Worm (Caenorhabditis elegans): ENCODE data around the gene nhr-126.

nhr-126 gene

ce11 chrV:2226903-2227302 is 2.0 kb upstream of the nhr-126 start, which contains the start of gene nhr-18:
nhr-18 (plus strand) TSS chrV:2227203.
- no peak for TF ChIP-seq ztf-11 (tag; optimal IDR thresholded peaks at IDR 0.05)
- TF ChIP-seq cnd-1 (tag; optimal IDR thresholded peaks at IDR 0.05), result no peak
- TF ChIP-seq mep-1 (tag; optimal IDR thresholded peaks at IDR 0.05), result no peak
- TF ChIP-seq tbx-8 (GFP tag; optimal IDR thresholded peaks at IDR 0.05), result no peak
- no peak for TF ChIP-seq blmp-1 (tag; optimal IDR thresholded peaks at IDR 0.05)
- TF ChIP-seq zip-8 (tag; optimal IDR thresholded peaks at IDR 0.05), result no peak
- TF ChIP-seq pha-4 (tag; optimal IDR thresholded peaks at IDR 0.05), result no peak
- TF ChIP-seq mab-5 (tag; optimal IDR thresholded peaks at IDR 0.05), result no peak
- TF ChIP-seq nhr-237 (tag; optimal IDR thresholded peaks at IDR 0.05), result no peak
- TF ChIP-seq sem-2 (GFP tag; optimal IDR thresholded peaks at IDR 0.05), result no peak
- no peak for TF ChIP-seq nhr-76 (tag; optimal IDR thresholded peaks at IDR 0.05)
- TF ChIP-seq drap-1 (GFP tag; optimal IDR thresholded peaks at IDR 0.05), result no peak
- no peak for TF ChIP-seq nhr-2 (tag; optimal IDR thresholded peaks at IDR 0.05)
- no peak for TF ChIP-seq snpc-4 (tag; optimal IDR thresholded peaks at IDR 0.05)
- no peak for TF ChIP-seq sptf-1 (tag; optimal IDR thresholded peaks at IDR 0.05)
- TF ChIP-seq elt-3 (tag; optimal IDR thresholded peaks at IDR 0.05), result no peak
- TF ChIP-seq lin-32 (GFP tag; optimal IDR thresholded peaks at IDR 0.05), result no peak

DNA sequence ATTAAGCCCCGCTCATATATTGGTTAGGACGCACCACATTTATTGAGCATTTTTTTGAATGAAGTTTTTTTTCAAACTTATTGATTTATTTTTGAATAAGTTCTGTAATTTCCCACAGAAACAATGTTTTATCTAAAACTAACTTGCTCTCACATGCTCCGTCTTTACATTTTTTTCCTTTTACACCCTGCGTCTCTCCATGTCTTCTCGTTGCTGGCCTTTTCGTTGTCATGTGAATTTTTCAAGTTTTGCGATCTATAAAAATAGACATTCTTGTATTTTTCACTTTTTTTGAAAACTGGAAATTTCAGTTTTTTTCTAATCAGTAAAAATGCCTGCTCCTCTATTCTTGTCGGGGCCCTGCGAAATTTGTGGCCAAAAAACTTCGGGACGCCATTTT is 2.0 kb downstream of the nhr-126 start, which contains the start of gene nhr-134:
TSS of gene nhr-134 (plus strand) at position 312 of the 400 bp plus-strand sequence.
- TF ChIP-seq sptf-1 (tag; optimal IDR thresholded peaks at IDR 0.05) (no peak), mep-1 (tag; optimal IDR thresholded peaks at IDR 0.05) (no peak), snpc-4 (tag; optimal IDR thresholded peaks at IDR 0.05) (no peak), ztf-11 (tag; optimal IDR thresholded peaks at IDR 0.05) (no peak), nhr-76 (tag; optimal IDR thresholded peaks at IDR 0.05) (no peak), lin-32 (GFP tag; optimal IDR thresholded peaks at IDR 0.05) (no peak), unc-39 (tag; optimal IDR thresholded peaks at IDR 0.05) (no peak), blmp-1 (tag; optimal IDR thresholded peaks at IDR 0.05) (no peak), pha-4 (tag; optimal IDR thresholded peaks at IDR 0.05) (no peak), lsy-2 (tag; optimal IDR thresholded peaks at IDR 0.05) (no peak), flh-1 (GFP tag; optimal IDR thresholded peaks at IDR 0.05) (no peak), nhr-12 (tag; optimal IDR thresholded peaks at IDR 0.05) (no peak), ceh-39 (tag; optimal IDR thresholded peaks at IDR 0.05) (no peak), unc-120 (tag; optimal IDR thresholded peaks at IDR 0.05; ENCODE audit: poor library complexity, severe bottlenecking) (no peak), unc-62 (GFP tag; optimal IDR thresholded peaks at IDR 0.05) (no peak), lin-13 (tag; optimal IDR thresholded peaks at IDR 0.05) (no peak), nhr-237 (tag; optimal IDR thresholded peaks at IDR 0.05) (no peak)

- TF ChIP-seq pha-4 (tag; optimal IDR thresholded peaks at IDR 0.05) (no peak), ceh-43 (GFP tag; optimal IDR thresholded peaks at IDR 0.05) (no peak), unc-120 (tag; optimal IDR thresholded peaks at IDR 0.05; ENCODE audit: poor library complexity, severe bottlenecking) (no peak), blmp-1 (tag; optimal IDR thresholded peaks at IDR 0.05) (no peak), lin-13 (tag; optimal IDR thresholded peaks at IDR 0.05) (no peak), mep-1 (tag; optimal IDR thresholded peaks at IDR 0.05) (no peak), ceh-39 (tag; optimal IDR thresholded peaks at IDR 0.05) (no peak), tbx-8 (GFP tag; optimal IDR thresholded peaks at IDR 0.05) (no peak), flh-1 (GFP tag; optimal IDR thresholded peaks at IDR 0.05) (no peak), unc-62 (GFP tag; optimal IDR thresholded peaks at IDR 0.05) (no peak), mls-2 (tag; optimal IDR thresholded peaks at IDR 0.05) (no peak), nhr-28 (tag; optimal IDR thresholded peaks at IDR 0.05) (no peak), mab-5 (tag; optimal IDR thresholded peaks at IDR 0.05) (no peak), ztf-11 (tag; optimal IDR thresholded peaks at IDR 0.05) (no peak), hlh-1 (tag; optimal IDR thresholded peaks at IDR 0.05) (no peak), nhr-237 (tag; optimal IDR thresholded peaks at IDR 0.05) (no peak), ces-1 (GFP tag; optimal IDR thresholded peaks at IDR 0.05) (no peak)
Observed at ce11 chrV:2233177-2233576, 4.3 kb downstream of the nhr-126 start, which contains the start of gene nhr-96. nhr-96 (plus strand) TSS chrV:2233477.

DNA sequence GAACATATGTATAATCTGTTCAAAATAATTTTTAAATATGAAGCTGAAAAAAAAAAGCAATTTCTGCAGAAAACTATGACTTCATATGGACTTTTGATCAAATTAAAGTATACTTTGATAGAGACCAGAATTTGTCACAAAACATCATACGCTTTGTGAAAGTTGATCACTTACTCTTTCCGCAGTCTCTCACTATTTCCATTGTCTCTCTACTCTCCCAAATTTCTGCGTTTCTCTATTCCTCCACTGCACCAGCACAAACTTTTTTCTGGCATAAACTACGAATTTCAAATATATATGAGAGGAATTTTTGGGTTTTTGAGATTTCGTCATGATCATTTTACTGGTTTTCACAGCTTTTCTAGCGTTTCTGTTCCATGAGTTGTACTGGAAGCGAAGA is 7.0 kb downstream of the nhr-126 start, which contains the start of gene cyp-33C4:
TSS of gene cyp-33C4 (plus strand) at position 293 of the 400 bp plus-strand sequence.
- TF ChIP-seq cnd-1 (tag; optimal IDR thresholded peaks at IDR 0.05) (no peak), unc-39 (tag; optimal IDR thresholded peaks at IDR 0.05) (no peak), drap-1 (GFP tag; optimal IDR thresholded peaks at IDR 0.05) (no peak), zip-8 (tag; optimal IDR thresholded peaks at IDR 0.05) (no peak), sem-2 (GFP tag; optimal IDR thresholded peaks at IDR 0.05) (no peak), nhr-2 (tag; optimal IDR thresholded peaks at IDR 0.05) (no peak), pha-4 (tag; optimal IDR thresholded peaks at IDR 0.05) (no peak), mls-2 (tag; optimal IDR thresholded peaks at IDR 0.05) (no peak), M03D4.4 (tag; optimal IDR thresholded peaks at IDR 0.05) (no peak)

- TF ChIP-seq nhr-2 (tag; optimal IDR thresholded peaks at IDR 0.05) (no peak), elt-1 (tag; optimal IDR thresholded peaks at IDR 0.05; ENCODE audit: borderline replicate concordance, insufficient read depth) (no peak), sptf-1 (tag; optimal IDR thresholded peaks at IDR 0.05) (no peak), elt-3 (tag; optimal IDR thresholded peaks at IDR 0.05) (no peak), ceh-43 (GFP tag; optimal IDR thresholded peaks at IDR 0.05) (no peak), ceh-39 (tag; optimal IDR thresholded peaks at IDR 0.05) (no peak), ham-2 (GFP tag; optimal IDR thresholded peaks at IDR 0.05) (no peak), mep-1 (tag; optimal IDR thresholded peaks at IDR 0.05) (no peak), ztf-11 (tag; optimal IDR thresholded peaks at IDR 0.05) (no peak), hlh-1 (tag; optimal IDR thresholded peaks at IDR 0.05) (no peak), cnd-1 (tag; optimal IDR thresholded peaks at IDR 0.05) (no peak), unc-39 (tag; optimal IDR thresholded peaks at IDR 0.05) (no peak), sem-2 (GFP tag; optimal IDR thresholded peaks at IDR 0.05) (no peak), pha-4 (tag; optimal IDR thresholded peaks at IDR 0.05) (no peak)
Observed at ce11 chrV:2238012-2238411, 9.1 kb downstream of the nhr-126 start.
